Worm (Caenorhabditis elegans): Measurements from ENCODE around the gene cyl-1.

DNA sequence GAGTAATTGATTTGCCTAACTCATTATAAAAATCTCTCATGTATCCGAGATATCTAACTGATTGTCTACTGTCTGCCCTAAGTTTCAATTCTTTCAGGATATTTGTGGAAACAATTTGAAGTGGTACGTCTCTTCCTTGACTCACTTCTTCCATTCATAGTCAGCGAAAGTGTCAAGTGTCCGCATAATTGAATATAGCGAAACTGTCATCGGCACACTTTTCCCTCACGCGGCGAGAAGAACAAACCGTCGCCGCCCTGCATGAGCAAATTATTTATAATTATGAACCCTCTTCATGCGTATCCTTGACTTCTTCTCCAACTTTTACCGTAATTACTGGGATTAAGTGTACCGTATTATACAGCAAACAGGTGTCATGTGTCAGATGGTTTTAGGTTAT, 44.9 kb downstream of the cyl-1 start:
- TF ChIP-seq lin-39 (tag; optimal IDR thresholded peaks at IDR 0.05) = no peak
- TF ChIP-seq unc-39 (tag; optimal IDR thresholded peaks at IDR 0.05) = no peak
- TF ChIP-seq ceh-82 (tag; optimal IDR thresholded peaks at IDR 0.05) = no peak
- no peak for TF ChIP-seq nhr-28 (tag; optimal IDR thresholded peaks at IDR 0.05)
- no peak for TF ChIP-seq pqm-1 (tag; optimal IDR thresholded peaks at IDR 0.05)
- TF ChIP-seq nhr-76 (tag; optimal IDR thresholded peaks at IDR 0.05) = no peak
- TF ChIP-seq elt-1 (tag; optimal IDR thresholded peaks at IDR 0.05) = no peak
- no peak for TF ChIP-seq nhr-77 (tag; optimal IDR thresholded peaks at IDR 0.05)
- no peak for TF ChIP-seq lin-15B (tag; optimal IDR thresholded peaks at IDR 0.05)
- TF ChIP-seq ztf-4 (tag; optimal IDR thresholded peaks at IDR 0.05) = no peak
- no peak for TF ChIP-seq ama-1 (optimal IDR thresholded peaks at IDR 0.05)
- TF ChIP-seq nfya-1 (tag; optimal IDR thresholded peaks at IDR 0.05; ENCODE audit: insufficient read depth) = no peak
- no peak for TF ChIP-seq nhr-25 (tag; optimal IDR thresholded peaks at IDR 0.05)

Measured in whole organism, L3 larva.